Fruit fly (Drosophila melanogaster): ENCODE measurements around the gene CG42831.

Gene CG42831

dm6 chr3L:10840867-10841266, 26.2 kb downstream of the CG42831 start:
- TF ChIP-seq Hr78 (GFP tag; optimal IDR thresholded peaks at IDR 0.05) (no peak), CG32264 (GFP tag; optimal IDR thresholded peaks at IDR 0.05) (no peak), Dif (GFP tag; optimal IDR thresholded peaks at IDR 0.05; ENCODE audit: partially characterized antibody) (no peak), GATAd (GFP tag; optimal IDR thresholded peaks at IDR 0.05) (no peak), N (GFP tag; optimal IDR thresholded peaks at IDR 0.05) (no peak), Mio (GFP tag; optimal IDR thresholded peaks at IDR 0.05) (no peak), lola (GFP tag; optimal IDR thresholded peaks at IDR 0.05) (no peak), Vsx2 (GFP tag; optimal IDR thresholded peaks at IDR 0.05; ENCODE audit: partially characterized antibody) (no peak), Dfd (GFP tag; optimal IDR thresholded peaks at IDR 0.05) (no peak), dmrt93B (GFP tag; optimal IDR thresholded peaks at IDR 0.05) (no peak), CG9705 (GFP tag; optimal IDR thresholded peaks at IDR 0.05) (no peak), dl (GFP tag; optimal IDR thresholded peaks at IDR 0.05; ENCODE audit: insufficient read depth in 1 of 2, partially characterized antibody in 2 of 2) (no peak)

dm6 chr3L:10841905-10842304, 27.3 kb downstream of the CG42831 start:
- TF ChIP-seq brk (GFP tag; optimal IDR thresholded peaks at IDR 0.05) (no peak), usp (GFP tag; optimal IDR thresholded peaks at IDR 0.05) (no peak), pan (optimal IDR thresholded peaks at IDR 0.05) (no peak), Myc (optimal IDR thresholded peaks at IDR 0.05) (no peak), fru (GFP tag; optimal IDR thresholded peaks at IDR 0.05) (no peak), tai (GFP tag; optimal IDR thresholded peaks at IDR 0.05) (no peak), N (GFP tag; optimal IDR thresholded peaks at IDR 0.05) (no peak), sv (GFP tag; optimal IDR thresholded peaks at IDR 0.05) (no peak), dl (GFP tag; optimal IDR thresholded peaks at IDR 0.05; ENCODE audit: insufficient read depth in 1 of 2, partially characterized antibody in 2 of 2) (no peak)

- no peak for TF ChIP-seq N (GFP tag; optimal IDR thresholded peaks at IDR 0.05)
- TF ChIP-seq lola (GFP tag; optimal IDR thresholded peaks at IDR 0.05), result no peak
- TF ChIP-seq HLH106 (tag; optimal IDR thresholded peaks at IDR 0.05), result no peak
- TF ChIP-seq GATAd (GFP tag; optimal IDR thresholded peaks at IDR 0.05), result no peak
- no peak for TF ChIP-seq psq (GFP tag; optimal IDR thresholded peaks at IDR 0.05)
- no peak for TF ChIP-seq foxo (GFP tag; optimal IDR thresholded peaks at IDR 0.05)
- TF ChIP-seq ey (GFP tag; optimal IDR thresholded peaks at IDR 0.05), result no peak
- TF ChIP-seq h (GFP tag; optimal IDR thresholded peaks at IDR 0.05), result no peak
- no peak for TF ChIP-seq CG32264 (GFP tag; optimal IDR thresholded peaks at IDR 0.05)
- no peak for TF ChIP-seq Vsx2 (GFP tag; optimal IDR thresholded peaks at IDR 0.05; ENCODE audit: partially characterized antibody)
- TF ChIP-seq dmrt93B (GFP tag; optimal IDR thresholded peaks at IDR 0.05), result no peak
- no peak for TF ChIP-seq Abd-B (GFP tag; optimal IDR thresholded peaks at IDR 0.05)
- no peak for TF ChIP-seq Sp1 (GFP tag; optimal IDR thresholded peaks at IDR 0.05)
- TF ChIP-seq Rel (GFP tag; optimal IDR thresholded peaks at IDR 0.05), result no peak
- TF ChIP-seq Rel (tag; optimal IDR thresholded peaks at IDR 0.05), result no peak
- no peak for TF ChIP-seq brk (GFP tag; optimal IDR thresholded peaks at IDR 0.05)
Observed at dm6 chr3L:10842830-10843229, 28.2 kb downstream of the CG42831 start.

dm6 chr3L:10843273-10843672, 28.7 kb downstream of the CG42831 start:
- no peak for TF ChIP-seq br (GFP tag; optimal IDR thresholded peaks at IDR 0.05)
- no peak for TF ChIP-seq GATAd (GFP tag; optimal IDR thresholded peaks at IDR 0.05)
- TF ChIP-seq ey (GFP tag; optimal IDR thresholded peaks at IDR 0.05), result no peak
- no peak for TF ChIP-seq CrebA (GFP tag; optimal IDR thresholded peaks at IDR 0.05; ENCODE audit: borderline replicate concordance)
- no peak for TF ChIP-seq tai (GFP tag; optimal IDR thresholded peaks at IDR 0.05)
- no peak for TF ChIP-seq rgr (GFP tag; optimal IDR thresholded peaks at IDR 0.05)
- no peak for TF ChIP-seq OdsH (GFP tag; optimal IDR thresholded peaks at IDR 0.05)
- TF ChIP-seq sv (GFP tag; optimal IDR thresholded peaks at IDR 0.05), result peak; percentile 14
- no peak for TF ChIP-seq usp (GFP tag; optimal IDR thresholded peaks at IDR 0.05)
- peak in 1 of 2 experiments; percentile 19 for TF ChIP-seq foxo (GFP tag; optimal IDR thresholded peaks at IDR 0.05)
- TF ChIP-seq Myc (optimal IDR thresholded peaks at IDR 0.05), result no peak
- no peak for TF ChIP-seq dl (GFP tag; optimal IDR thresholded peaks at IDR 0.05; ENCODE audit: insufficient read depth in 1 of 2, partially characterized antibody in 2 of 2)
- no peak for TF ChIP-seq Mio (GFP tag; optimal IDR thresholded peaks at IDR 0.05)
- TF ChIP-seq Dif (GFP tag; optimal IDR thresholded peaks at IDR 0.05; ENCODE audit: partially characterized antibody), result no peak
- no peak for TF ChIP-seq Hr78 (GFP tag; optimal IDR thresholded peaks at IDR 0.05)
- no peak for TF ChIP-seq Dfd (GFP tag; optimal IDR thresholded peaks at IDR 0.05)
- no peak for TF ChIP-seq pan (optimal IDR thresholded peaks at IDR 0.05)
- peak; percentile 44 for TF ChIP-seq HLH106 (tag; optimal IDR thresholded peaks at IDR 0.05)
- TF ChIP-seq h (GFP tag; optimal IDR thresholded peaks at IDR 0.05), result peak; percentile 3
- no peak for TF ChIP-seq N (GFP tag; optimal IDR thresholded peaks at IDR 0.05)
- TF ChIP-seq Jra (GFP tag; optimal IDR thresholded peaks at IDR 0.05), result no peak
- TF ChIP-seq lola (GFP tag; optimal IDR thresholded peaks at IDR 0.05), result no peak
- peak; percentile 13 for TF ChIP-seq dmrt93B (GFP tag; optimal IDR thresholded peaks at IDR 0.05)
- no peak for TF ChIP-seq CG32264 (GFP tag; optimal IDR thresholded peaks at IDR 0.05)
- no peak for TF ChIP-seq fru (GFP tag; optimal IDR thresholded peaks at IDR 0.05)
- TF ChIP-seq Abd-B (GFP tag; optimal IDR thresholded peaks at IDR 0.05), result no peak
- no peak for TF ChIP-seq Hnf4 (GFP tag; optimal IDR thresholded peaks at IDR 0.05)
- TF ChIP-seq CG9705 (GFP tag; optimal IDR thresholded peaks at IDR 0.05), result no peak
- TF ChIP-seq Rel (GFP tag; optimal IDR thresholded peaks at IDR 0.05), result no peak
- TF ChIP-seq Rel (tag; optimal IDR thresholded peaks at IDR 0.05), result no peak
- no peak for TF ChIP-seq brk (GFP tag; optimal IDR thresholded peaks at IDR 0.05)
- no peak for TF ChIP-seq Vsx2 (GFP tag; optimal IDR thresholded peaks at IDR 0.05; ENCODE audit: partially characterized antibody)
- no peak for TF ChIP-seq Hr83 (GFP tag; optimal IDR thresholded peaks at IDR 0.05; ENCODE audit: poor library complexity, severe bottlenecking)
- no peak for TF ChIP-seq dsf (GFP tag; optimal IDR thresholded peaks at IDR 0.05; ENCODE audit: borderline replicate concordance)
- TF ChIP-seq jim (GFP tag; optimal IDR thresholded peaks at IDR 0.05), result no peak
- TF ChIP-seq Sp1 (GFP tag; optimal IDR thresholded peaks at IDR 0.05), result peak; percentile 48
- TF ChIP-seq sage (GFP tag; optimal IDR thresholded peaks at IDR 0.05), result no peak
- no peak for TF ChIP-seq woc (GFP tag; optimal IDR thresholded peaks at IDR 0.05)
- peak; percentile 30 for TF ChIP-seq psq (GFP tag; optimal IDR thresholded peaks at IDR 0.05)
